Fruit fly (Drosophila melanogaster) whole organism, embryonic: Measurements from ENCODE around the gene CG32713.
A peak's percentile ranks its signal among the peaks of the same experiment; 100 is the strongest.

Source experiments
- Asciz ChIP-seq: fragments of 200-800 bp; sonication (Bioruptor generic); optimal IDR thresholded peaks from 2 replicates; lab custom pipeline; 2017; ENCODE audit warnings: missing biosample characterization, mild to moderate bottlenecking, missing genetic modification characterization, missing genetic modification reagents
- Atf3 ChIP-seq: fragments of 200-800 bp; sonication (Bioruptor generic); optimal IDR thresholded peaks from 3 replicates; lab custom pipeline; 2016; ENCODE audit warnings: missing biosample characterization, missing genetic modification characterization
- Awh ChIP-seq: fragments of 200-800 bp; sonication (Bioruptor generic); IDR thresholded peaks from 2 replicates; pipeline ENCODE4, ENCODE4 v1.3.6; 2022; ENCODE audit warnings: missing biosample characterization, missing genetic modification characterization
- CG10274 ChIP-seq: fragments of 200-800 bp; sonication (Bioruptor generic); optimal IDR thresholded peaks from 3 replicates; lab custom pipeline; 2017; ENCODE audit warnings: missing biosample characterization, mild to moderate bottlenecking, missing genetic modification characterization
- CG10366 ChIP-seq: fragments of 200-800 bp; sonication (Bioruptor generic); IDR thresholded peaks from 2 replicates; pipeline ENCODE4 v1.3.6; 2022; ENCODE audit warnings: missing biosample characterization, missing genetic modification characterization
- CG10543 ChIP-seq: fragments of 200-800 bp; sonication (Bioruptor generic); optimal IDR thresholded peaks from 3 replicates; lab custom pipeline; 2017; ENCODE audit warnings: missing biosample characterization, mild to moderate bottlenecking, missing genetic modification characterization, moderate library complexity
- CG10565 ChIP-seq: fragments of 200-800 bp; sonication (Bioruptor generic); optimal IDR thresholded peaks from 3 replicates; lab custom pipeline; 2016; ENCODE audit warnings: missing biosample characterization, mild to moderate bottlenecking, missing genetic modification characterization
- CG11093 ChIP-seq: fragments of 200-800 bp; sonication (Bioruptor generic); IDR thresholded peaks from 3 replicates; pipeline ENCODE4 v1.3.6; 2022; ENCODE audit warnings: missing biosample characterization, missing genetic modification characterization
- CG13287 ChIP-seq: fragments of 200-800 bp; sonication (Bioruptor generic); IDR thresholded peaks from 2 replicates; pipeline ENCODE4 v1.3.6; 2022; ENCODE audit warnings: missing biosample characterization, missing genetic modification characterization; ENCODE audit not compliant: partially characterized antibody
- CG13424 ChIP-seq: fragments of 200-800 bp; sonication (Bioruptor generic); optimal IDR thresholded peaks from 2 replicates; lab custom pipeline; 2019; ENCODE audit warnings: missing biosample characterization, mild to moderate bottlenecking, missing genetic modification characterization, moderate library complexity
- CG13775 ChIP-seq: fragments of 200-800 bp; sonication (Bioruptor generic); optimal IDR thresholded peaks from 3 replicates; lab custom pipeline; 2017; ENCODE audit warnings: missing biosample characterization, mild to moderate bottlenecking, missing genetic modification characterization
- CG30020 ChIP-seq: fragments of 200-800 bp; optimal IDR thresholded peaks from 2 replicates; lab custom pipeline; 2019; ENCODE audit warnings: missing biosample characterization, mild to moderate bottlenecking, missing genetic modification characterization, moderate library complexity
- CG30431 ChIP-seq: fragments of 200-800 bp; sonication (Bioruptor generic); optimal IDR thresholded peaks from 2 replicates; lab custom pipeline; 2017; ENCODE audit warnings: missing biosample characterization, missing genetic modification characterization
- CG3163 ChIP-seq: fragments of 200-800 bp; sonication (Bioruptor generic); optimal IDR thresholded peaks from 3 replicates; lab custom pipeline; 2016; ENCODE audit warnings: missing biosample characterization, missing genetic modification characterization
- CG3281 ChIP-seq: fragments of 200-800 bp; sonication (Bioruptor generic); optimal IDR thresholded peaks from 3 replicates; lab custom pipeline; 2017; ENCODE audit warnings: missing biosample characterization, mild to moderate bottlenecking, missing genetic modification characterization
- CG3726 ChIP-seq: fragments of 200-800 bp; sonication (Bioruptor generic); IDR thresholded peaks from 3 replicates; pipeline ENCODE4, ENCODE4 v1.3.6; 2022; ENCODE audit warnings: missing biosample characterization, missing genetic modification characterization
- CG3847 ChIP-seq: fragments of 200-800 bp; sonication (Bioruptor generic); IDR thresholded peaks from 2 replicates; pipeline ENCODE4 v1.3.6; 2022; ENCODE audit warnings: missing biosample characterization, missing genetic modification characterization
- CG4730 ChIP-seq: fragments of 200-800 bp; sonication (Bioruptor generic); IDR thresholded peaks from 2 replicates; pipeline ENCODE4 v1.3.6; 2022; ENCODE audit warnings: missing biosample characterization, missing genetic modification characterization
- CG4820 ChIP-seq: fragments of 200-800 bp; sonication (Bioruptor generic); optimal IDR thresholded peaks from 3 replicates; lab custom pipeline; 2016; ENCODE audit warnings: missing biosample characterization, missing genetic modification characterization
- CG4854 ChIP-seq: fragments of 200-800 bp; sonication (Bioruptor generic); optimal IDR thresholded peaks from 2 replicates; lab custom pipeline; 2016; ENCODE audit warnings: missing biosample characterization, missing genetic modification characterization, inconsistent platforms
- CG6683 ChIP-seq: fragments of 200-800 bp; sonication (Bioruptor generic); optimal IDR thresholded peaks from 2 replicates; lab custom pipeline; 2017; ENCODE audit warnings: missing biosample characterization, mild to moderate bottlenecking, missing genetic modification characterization, missing genetic modification reagents
- CkIIα-i1 ChIP-seq: fragments of 200-800 bp; sonication (Bioruptor generic); IDR thresholded peaks from 2 replicates; pipeline ENCODE4 v1.3.6; 2022; ENCODE audit warnings: missing biosample characterization, missing genetic modification characterization
- Elba2 ChIP-seq: fragments of 200-800 bp; sonication (Bioruptor generic); optimal IDR thresholded peaks from 3 replicates; lab custom pipeline; 2016; ENCODE audit warnings: missing biosample characterization, missing genetic modification characterization
- Gug ChIP-seq: fragments of 200-800 bp; sonication (Bioruptor generic); IDR thresholded peaks from 4 replicates; pipeline ENCODE4 v1.3.6; 2022; ENCODE audit warnings: missing biosample characterization, missing genetic modification characterization
- H2.0 ChIP-seq: fragments of 200-800 bp; sonication (Bioruptor generic); IDR thresholded peaks from 2 replicates; pipeline ENCODE4 v1.3.6; 2022; ENCODE audit warnings: missing biosample characterization, missing genetic modification characterization
- HLHmδ ChIP-seq: fragments of 200-800 bp; sonication (Bioruptor generic); optimal IDR thresholded peaks from 2 replicates; lab custom pipeline; 2018; ENCODE audit warnings: missing biosample characterization, mild to moderate bottlenecking, missing genetic modification characterization, moderate library complexity
- Hey ChIP-seq: fragments of 200-800 bp; sonication (Bioruptor generic); optimal IDR thresholded peaks from 3 replicates; lab custom pipeline; 2018; ENCODE audit warnings: missing biosample characterization, mild to moderate bottlenecking, missing genetic modification characterization
- Lhr ChIP-seq: fragments of 200-800 bp; sonication (Bioruptor generic); optimal IDR thresholded peaks from 3 replicates; lab custom pipeline; 2017; ENCODE audit warnings: mild to moderate bottlenecking, missing biosample characterization, missing genetic modification reagents, missing genetic modification characterization
- Mes4 ChIP-seq: fragments of 200-800 bp; sonication (Bioruptor generic); optimal IDR thresholded peaks from 2 replicates; lab custom pipeline; 2016; ENCODE audit warnings: missing biosample characterization, missing genetic modification characterization
- NC2α ChIP-seq: fragments of 200-800 bp; sonication (Bioruptor generic); optimal IDR thresholded peaks from 2 replicates; lab custom pipeline; 2016; ENCODE audit warnings: missing biosample characterization, missing genetic modification characterization
- NC2β ChIP-seq: fragments of 200-800 bp; sonication (Bioruptor generic); optimal IDR thresholded peaks from 2 replicates; lab custom pipeline; 2016; ENCODE audit warnings: missing biosample characterization, missing genetic modification characterization
- Optix ChIP-seq: fragments of 200-800 bp; sonication (Bioruptor generic); IDR thresholded peaks from 3 replicates; pipeline ENCODE4 v1.3.6; 2022; ENCODE audit warnings: missing biosample characterization, missing genetic modification characterization
- bab2 ChIP-seq: fragments of 200-800 bp; sonication (Bioruptor generic); optimal IDR thresholded peaks from 2 replicates; lab custom pipeline; 2016; ENCODE audit warnings: missing biosample characterization, missing genetic modification characterization
- bigmax ChIP-seq: fragments of 200-800 bp; sonication (Bioruptor generic); optimal IDR thresholded peaks from 2 replicates; lab custom pipeline; 2018; ENCODE audit warnings: missing biosample characterization, mild to moderate bottlenecking, missing genetic modification characterization
- corto ChIP-seq: fragments of 200-800 bp; sonication (Bioruptor generic); optimal IDR thresholded peaks from 2 replicates; lab custom pipeline; 2016; ENCODE audit warnings: missing biosample characterization, mild to moderate bottlenecking, missing genetic modification characterization, moderate library complexity
- crol ChIP-seq: fragments of 200-800 bp; sonication (Bioruptor generic); IDR thresholded peaks from 2 replicates; pipeline ENCODE4 v1.3.6; 2022; ENCODE audit warnings: missing biosample characterization, missing genetic modification characterization
- da ChIP-seq: fragments of 200-800 bp; sonication (Bioruptor generic); optimal IDR thresholded peaks from 2 replicates; lab custom pipeline; 2016; ENCODE audit warnings: missing biosample characterization, missing genetic modification characterization
- ewg ChIP-seq: fragments of 200-800 bp; sonication (Bioruptor generic); optimal IDR thresholded peaks from 3 replicates; lab custom pipeline; 2017; ENCODE audit warnings: mild to moderate bottlenecking, missing biosample characterization, missing genetic modification reagents, missing genetic modification characterization
- fru ChIP-seq: fragments of >200 bp; optimal IDR thresholded peaks from 2 replicates; lab custom pipeline; 2017
- gsb-n ChIP-seq: fragments of 200-800 bp; sonication (Bioruptor generic); optimal IDR thresholded peaks from 3 replicates; lab custom pipeline; 2018; ENCODE audit warnings: missing biosample characterization, mild to moderate bottlenecking, missing genetic modification characterization
- hkb ChIP-seq, 2 experiments: fragments of 200-800 bp in 1 of 2; fragments of >200 bp in 1 of 2; sonication (Bioruptor generic) in 1 of 2; IDR thresholded peaks in 1 of 2; optimal IDR thresholded peaks in 1 of 2; 2 replicates each; pipeline versions ENCODE4 v1.3.6 to Lab custom; 2017 to 2022; ENCODE audit warnings: missing biosample characterization in 1 of 2, missing genetic modification characterization in 1 of 2
- insv ChIP-seq, 2 experiments: fragments of 200-800 bp; sonication (Bioruptor generic); optimal IDR thresholded peaks; 3 replicates each; lab custom pipeline; 2016 to 2018; ENCODE audit warnings: missing biosample characterization in 2 of 2, missing genetic modification characterization in 2 of 2
- oc ChIP-seq: fragments of 200-800 bp; sonication (Bioruptor generic); optimal IDR thresholded peaks from 2 replicates; lab custom pipeline; 2018; ENCODE audit warnings: missing biosample characterization, mild to moderate bottlenecking, missing genetic modification characterization, moderate library complexity
- pnt ChIP-seq: fragments of 200-800 bp; sonication (Bioruptor generic); optimal IDR thresholded peaks from 3 replicates; lab custom pipeline; 2016; ENCODE audit warnings: missing biosample characterization, missing genetic modification characterization
- psq ChIP-seq: fragments of 200-800 bp; sonication (Bioruptor generic); optimal IDR thresholded peaks from 2 replicates; lab custom pipeline; 2017; ENCODE audit warnings: missing biosample characterization, missing genetic modification characterization
- scrt ChIP-seq: fragments of 200-800 bp; sonication (Bioruptor generic); optimal IDR thresholded peaks from 2 replicates; lab custom pipeline; 2018; ENCODE audit warnings: missing biosample characterization, mild to moderate bottlenecking, missing genetic modification characterization, moderate library complexity
- sim ChIP-seq: fragments of 200-800 bp; sonication (Bioruptor generic); IDR thresholded peaks from 2 replicates; pipeline ENCODE4 v1.3.6; 2022; ENCODE audit warnings: missing biosample characterization, missing genetic modification characterization
- sug ChIP-seq: fragments of 200-800 bp; optimal IDR thresholded peaks from 2 replicates; lab custom pipeline; 2019; ENCODE audit warnings: missing biosample characterization, mild to moderate bottlenecking, missing genetic modification characterization, moderate library complexity
- wdn ChIP-seq: fragments of 200-800 bp; sonication (Bioruptor generic); IDR thresholded peaks from 2 replicates; pipeline ENCODE4 v1.3.6; 2022; ENCODE audit warnings: missing biosample characterization, missing genetic modification characterization
- zen ChIP-seq: fragments of 200-800 bp; sonication (Bioruptor generic); optimal IDR thresholded peaks from 3 replicates; lab custom pipeline; 2018; ENCODE audit warnings: missing biosample characterization, mild to moderate bottlenecking, missing genetic modification characterization, moderate library complexity
- zfh1 ChIP-seq: fragments of 200-800 bp; sonication (Bioruptor generic); IDR thresholded peaks from 3 replicates; pipeline ENCODE4 v1.3.6; 2022; ENCODE audit warnings: missing biosample characterization, missing genetic modification characterization

CG32713 gene

dm6 chrX:8493473-8493872, 36.0 kb upstream of the CG32713 start (continued):
- TF ChIP-seq bigmax = no peak
- TF ChIP-seq pnt (GFP tag; lab: Kevin White, UChicago) = no peak
- TF ChIP-seq CG4854 (GFP tag; lab: Kevin White, UChicago) = no peak
- TF ChIP-seq bab2 (GFP tag; lab: Kevin White, UChicago) = peak; percentile 75
- no peak for TF ChIP-seq CG10274 (GFP tag; lab: Kevin White, UChicago)
- no peak for TF ChIP-seq NC2β (GFP tag; lab: Kevin White, UChicago)
- no peak for TF ChIP-seq sim (GFP tag; lab: Robert Waterston, UW)
- TF ChIP-seq oc (tag; lab: Kevin White, UChicago) = peak; percentile 0
- TF ChIP-seq zen (tag; lab: Kevin White, UChicago) = no peak
- peak; percentile 5 for TF ChIP-seq sug (tag; lab: Kevin White, UChicago)
- no peak for TF ChIP-seq CG10565 (GFP tag; lab: Kevin White, UChicago)
- no peak for TF ChIP-seq Atf3 (GFP tag; lab: Kevin White, UChicago)
- TF ChIP-seq fru (lab: Kevin White, UChicago) = no peak
- TF ChIP-seq wdn (GFP tag; lab: Robert Waterston, UW) = 0 out of 2 replicates have a peak, but pooled peaks have one; percentile 32
- TF ChIP-seq gsb-n (tag; lab: Kevin White, UChicago) = no peak
- TF ChIP-seq Asciz (GFP tag; lab: Kevin White, UChicago) = no peak
- no peak for TF ChIP-seq Elba2 (GFP tag; lab: Kevin White, UChicago)
- no peak for TF ChIP-seq CG3163 (GFP tag; lab: Kevin White, UChicago)
- TF ChIP-seq CG10543 (GFP tag; lab: Kevin White, UChicago) = no peak
- peak; percentile 14 for TF ChIP-seq CG13424 (tag; lab: Kevin White, UChicago)
- no peak for TF ChIP-seq CG13775 (GFP tag; lab: Kevin White, UChicago)
- no peak for TF ChIP-seq hkb (optimal IDR thresholded peaks at IDR 0.05; lab: Kevin White, UChicago)
- peak; percentile 71 for TF ChIP-seq hkb (GFP tag; IDR thresholded peaks at IDR 0.05; lab: Robert Waterston, UW)
- TF ChIP-seq H2.0 (GFP tag; lab: Robert Waterston, UW) = peak; percentile 54
- TF ChIP-seq CG3847 = peak; percentile 34; the same call in 1 of the 2 replicates
- TF ChIP-seq scrt (GFP tag; lab: Kevin White, UChicago) = peak; percentile 35
- TF ChIP-seq CG11093 (GFP tag; lab: Robert Waterston, UW) = no peak
- no peak for TF ChIP-seq corto (GFP tag; lab: Kevin White, UChicago)
- no peak for TF ChIP-seq insv (GFP tag; optimal IDR thresholded peaks at IDR 0.05; lab: Kevin White, UChicago)
- no peak for TF ChIP-seq NC2α (GFP tag; lab: Kevin White, UChicago)
- TF ChIP-seq CkIIα-i1 (GFP tag; lab: Robert Waterston, UW) = 0 out of 2 replicates have a peak, but pooled peaks have one; percentile 5
- TF ChIP-seq Mes4 (GFP tag; lab: Kevin White, UChicago) = no peak
- no peak for TF ChIP-seq HLHmδ
- peak; percentile 56 for TF ChIP-seq CG3281
- TF ChIP-seq zfh1 (GFP tag; lab: Robert Waterston, UW) = peak; percentile 33; the same call in 1 of the 3 replicates
- TF ChIP-seq CG6683 (GFP tag; lab: Kevin White, UChicago) = no peak
- TF ChIP-seq Awh (GFP tag; lab: Robert Waterston, UW) = 0 out of 2 replicates have a peak, but pooled peaks have one; percentile 28
- no peak for TF ChIP-seq CG30020 (tag; lab: Kevin White, UChicago)
- TF ChIP-seq CG4730 = 0 out of 2 replicates have a peak, but pooled peaks have one; percentile 32
- no peak for TF ChIP-seq Lhr
- TF ChIP-seq Gug (GFP tag; lab: Robert Waterston, UW) = peak; percentile 42; the same call in 1 of the 4 replicates
- TF ChIP-seq CG30431 = no peak
- no peak for TF ChIP-seq CG13287
- TF ChIP-seq da (GFP tag; lab: Kevin White, UChicago) = no peak
- TF ChIP-seq ewg (GFP tag; lab: Kevin White, UChicago) = no peak
- peak; percentile 48 for TF ChIP-seq Hey (tag; lab: Kevin White, UChicago)
- TF ChIP-seq crol (GFP tag; lab: Robert Waterston, UW) = no peak
- 0 out of 3 replicates have a peak, but pooled peaks have one; percentile 27 for TF ChIP-seq Optix (GFP tag; lab: Robert Waterston, UW)
- TF ChIP-seq CG4820 (GFP tag; lab: Kevin White, UChicago) = no peak
- TF ChIP-seq CG3726 = no peak
- TF ChIP-seq CG10366 (GFP tag; lab: Robert Waterston, UW) = peak; percentile 48
- TF ChIP-seq psq (GFP tag; lab: Kevin White, UChicago) = no peak
